Worm (Caenorhabditis elegans): ENCODE measurements around the gene skih-2.

- TF ChIP-seq nhr-77 (tag; optimal IDR thresholded peaks at IDR 0.05): no peak
- TF ChIP-seq ama-1 (optimal IDR thresholded peaks at IDR 0.05): no peak
- TF ChIP-seq nhr-11 (tag; optimal IDR thresholded peaks at IDR 0.05): no peak
- no peak for TF ChIP-seq F13H6.1 (tag; optimal IDR thresholded peaks at IDR 0.05)
Measured at ce11 chrIV:11100271-11100670, 41.9 kb downstream of the skih-2 start, which contains the start of gene str-3.
